Fruit fly (Drosophila melanogaster) whole organism, embryonic: ENCODE data around the gene CG42489.
A peak's percentile ranks its signal among the peaks of the same experiment; 100 is the strongest.

Experiments used
- Antp ChIP-seq: fragments of 200-800 bp; sonication (Bioruptor generic); optimal IDR thresholded peaks from 3 replicates; lab custom pipeline; 2016; ENCODE audit warnings: missing biosample characterization, missing genetic modification characterization
- BEAF-32 ChIP-seq: fragments of 200-800 bp; sonication (Bioruptor generic); optimal IDR thresholded peaks from 3 replicates; lab custom pipeline; 2017; ENCODE audit warnings: missing biosample characterization, missing genetic modification characterization, mild to moderate bottlenecking, moderate library complexity, missing genetic modification reagents
- CG10267 ChIP-seq: fragments of 200-800 bp; sonication (Bioruptor generic); optimal IDR thresholded peaks from 2 replicates; lab custom pipeline; 2018; ENCODE audit warnings: missing biosample characterization, mild to moderate bottlenecking, missing genetic modification characterization, moderate library complexity
- CG10321 ChIP-seq: fragments of 200-800 bp; sonication (Bioruptor generic); IDR thresholded peaks from 2 replicates; pipeline ENCODE4 v1.3.6; 2022; ENCODE audit warnings: missing biosample characterization, missing genetic modification characterization
- CG10366 ChIP-seq: fragments of 200-800 bp; sonication (Bioruptor generic); IDR thresholded peaks from 2 replicates; pipeline ENCODE4 v1.3.6; 2022; ENCODE audit warnings: missing biosample characterization, missing genetic modification characterization
- CG10431 ChIP-seq: fragments of 200-800 bp; sonication (Bioruptor generic); optimal IDR thresholded peaks from 3 replicates; lab custom pipeline; 2018; ENCODE audit warnings: missing biosample characterization, mild to moderate bottlenecking, missing genetic modification characterization
- CG11560 ChIP-seq: fragments of 200-800 bp; sonication (Bioruptor generic); IDR thresholded peaks from 3 replicates; pipeline ENCODE4 v1.3.6; 2022; ENCODE audit warnings: missing biosample characterization, missing genetic modification characterization
- CG11696 ChIP-seq: fragments of 200-800 bp; sonication (Bioruptor generic); IDR thresholded peaks from 2 replicates; pipeline ENCODE4 v1.3.6; 2022; ENCODE audit warnings: missing biosample characterization, missing genetic modification characterization
- CG16779 ChIP-seq: fragments of 200-800 bp; sonication (Bioruptor generic); IDR thresholded peaks from 2 replicates; pipeline ENCODE4 v1.3.6; 2022; ENCODE audit warnings: missing biosample characterization, missing genetic modification characterization
- CG18476 ChIP-seq: fragments of 200-800 bp; sonication (Bioruptor generic); optimal IDR thresholded peaks from 2 replicates; lab custom pipeline; 2016; ENCODE audit warnings: missing biosample characterization, mild to moderate bottlenecking, missing genetic modification characterization
- CG18599 ChIP-seq: fragments of 200-800 bp; sonication (Bioruptor generic); optimal IDR thresholded peaks from 3 replicates; lab custom pipeline; 2017; ENCODE audit warnings: missing biosample characterization, missing genetic modification characterization, mild to moderate bottlenecking, moderate library complexity, missing genetic modification reagents
- CG31224 ChIP-seq: fragments of 200-800 bp; sonication (Bioruptor generic); IDR thresholded peaks from 2 replicates; pipeline ENCODE4 v1.3.6; 2022; ENCODE audit warnings: missing biosample characterization, missing genetic modification characterization
- CG3407 ChIP-seq: fragments of 200-800 bp; sonication (Bioruptor generic); optimal IDR thresholded peaks from 2 replicates; lab custom pipeline; 2018; ENCODE audit warnings: missing biosample characterization, mild to moderate bottlenecking, missing genetic modification characterization
- CG4730 ChIP-seq: fragments of 200-800 bp; sonication (Bioruptor generic); IDR thresholded peaks from 2 replicates; pipeline ENCODE4 v1.3.6; 2022; ENCODE audit warnings: missing biosample characterization, missing genetic modification characterization
- CG5245 ChIP-seq: fragments of 200-800 bp; sonication (Bioruptor generic); optimal IDR thresholded peaks from 3 replicates; lab custom pipeline; 2016; ENCODE audit warnings: missing biosample characterization, missing genetic modification characterization
- CG6689 ChIP-seq: fragments of 200-800 bp; sonication (Bioruptor generic); IDR thresholded peaks from 2 replicates; pipeline ENCODE4 v1.3.6; 2022; ENCODE audit warnings: missing biosample characterization, missing genetic modification characterization
- CG8359 ChIP-seq: fragments of 200-800 bp; sonication (Bioruptor generic); optimal IDR thresholded peaks from 2 replicates; lab custom pipeline; 2017; ENCODE audit warnings: missing biosample characterization, mild to moderate bottlenecking, missing genetic modification characterization, borderline replicate concordance
- CG9437 ChIP-seq: fragments of 200-800 bp; sonication (Bioruptor generic); optimal IDR thresholded peaks from 2 replicates; lab custom pipeline; 2018; ENCODE audit warnings: missing biosample characterization, mild to moderate bottlenecking, missing genetic modification characterization
- CG9727 ChIP-seq: fragments of 200-800 bp; sonication (Bioruptor generic); optimal IDR thresholded peaks from 3 replicates; lab custom pipeline; 2017; ENCODE audit warnings: missing biosample characterization, mild to moderate bottlenecking, missing genetic modification characterization
- Camta ChIP-seq: fragments of 200-800 bp; sonication (Bioruptor generic); optimal IDR thresholded peaks from 2 replicates; lab custom pipeline; 2016; ENCODE audit warnings: missing biosample characterization, missing genetic modification characterization
- CrebB ChIP-seq: fragments of 200-800 bp; sonication (Bioruptor generic); optimal IDR thresholded peaks from 3 replicates; lab custom pipeline; 2018; ENCODE audit warnings: missing biosample characterization, mild to moderate bottlenecking, missing genetic modification characterization
- E2f1 ChIP-seq: fragments of 200-800 bp; sonication (Bioruptor generic); IDR thresholded peaks from 2 replicates; pipeline ENCODE4 v1.3.6; 2022; ENCODE audit warnings: missing biosample characterization, missing genetic modification characterization
- Fer2 ChIP-seq: fragments of 200-800 bp; sonication (Bioruptor generic); optimal IDR thresholded peaks from 2 replicates; lab custom pipeline; 2018; ENCODE audit warnings: missing biosample characterization, mild to moderate bottlenecking, missing genetic modification characterization, moderate library complexity
- GATAe ChIP-seq: fragments of 200-800 bp; sonication (Bioruptor generic); conservative IDR thresholded peaks from 2 replicates; pipeline ENCODE4 v1.3.6; 2022; ENCODE audit warnings: missing biosample characterization, missing genetic modification characterization
- Med ChIP-seq: fragments of 200-800 bp; sonication (Bioruptor generic); peaks from one replicate; lab custom pipeline; 2016; ENCODE audit warnings: missing biosample characterization, missing genetic modification characterization, mild to moderate bottlenecking, inconsistent platforms, moderate library complexity
- Pdp1 ChIP-seq, 2 experiments: fragments of 200-800 bp; sonication (Bioruptor generic); optimal IDR thresholded peaks; 3 replicates each; lab custom pipeline; 2016; ENCODE audit warnings: missing biosample characterization in 2 of 2, missing genetic modification characterization in 2 of 2, mild to moderate bottlenecking in 1 of 2, moderate library complexity in 1 of 2
- bbx ChIP-seq: fragments of 200-800 bp; sonication (Bioruptor generic); IDR thresholded peaks from 2 replicates; pipeline ENCODE4 v1.3.6; 2022; ENCODE audit warnings: missing biosample characterization, missing genetic modification characterization; ENCODE audit not compliant: partially characterized antibody
- bowl ChIP-seq: fragments of 200-800 bp; sonication (Bioruptor generic); IDR thresholded peaks from 2 replicates; pipeline ENCODE4 v1.3.6; 2022; ENCODE audit warnings: missing biosample characterization, missing genetic modification characterization
- br ChIP-seq: fragments of >200 bp; optimal IDR thresholded peaks from 2 replicates; lab custom pipeline; 2017
- cas ChIP-seq: fragments of 200-800 bp; sonication (Bioruptor generic); IDR thresholded peaks from 2 replicates; pipeline ENCODE4 v1.3.6; 2022; ENCODE audit warnings: missing biosample characterization, missing genetic modification characterization
- cg ChIP-seq: fragments of 200-800 bp; sonication (Bioruptor generic); optimal IDR thresholded peaks from 3 replicates; lab custom pipeline; 2019; ENCODE audit warnings: missing biosample characterization, mild to moderate bottlenecking, missing genetic modification characterization, moderate library complexity
- crc ChIP-seq: fragments of 200-800 bp; sonication (Bioruptor generic); optimal IDR thresholded peaks from 2 replicates; lab custom pipeline; 2016; ENCODE audit warnings: missing biosample characterization, missing genetic modification characterization
- croc ChIP-seq: fragments of 200-800 bp; sonication (Bioruptor generic); conservative IDR thresholded peaks from 3 replicates; pipeline ENCODE4 v1.3.6; 2022; ENCODE audit warnings: missing biosample characterization, missing genetic modification characterization
- crp ChIP-seq, 2 experiments: fragments of 200-800 bp; sonication (Bioruptor generic); optimal IDR thresholded peaks; 2 replicates in 1 of 2; 3 replicates in 1 of 2; lab custom pipeline; 2017; ENCODE audit warnings: missing biosample characterization in 2 of 2, missing genetic modification characterization in 2 of 2, mild to moderate bottlenecking in 1 of 2, moderate library complexity in 1 of 2
- dmrt99B ChIP-seq: fragments of 200-800 bp; sonication (Bioruptor generic); optimal IDR thresholded peaks from 2 replicates; lab custom pipeline; 2018; ENCODE audit warnings: missing biosample characterization, mild to moderate bottlenecking, missing genetic modification characterization, moderate library complexity
- fd3F ChIP-seq: fragments of 200-800 bp; sonication (Bioruptor generic); optimal IDR thresholded peaks from 2 replicates; lab custom pipeline; 2018; ENCODE audit warnings: missing biosample characterization, mild to moderate bottlenecking, missing genetic modification characterization, moderate library complexity
- ftz-f1 ChIP-seq: fragments of 200-800 bp; sonication (Bioruptor generic); optimal IDR thresholded peaks from 2 replicates; lab custom pipeline; 2016; ENCODE audit warnings: missing biosample characterization, missing genetic modification characterization
- gce ChIP-seq: fragments of 200-800 bp; sonication (Bioruptor generic); IDR thresholded peaks from 3 replicates; pipeline ENCODE4 v1.3.6; 2022; ENCODE audit warnings: missing biosample characterization, missing genetic modification characterization
- grau ChIP-seq: fragments of 200-800 bp; optimal IDR thresholded peaks from 3 replicates; lab custom pipeline; 2019; ENCODE audit warnings: missing biosample characterization, mild to moderate bottlenecking, missing genetic modification characterization, moderate library complexity
- insv ChIP-seq, 2 experiments: fragments of 200-800 bp; sonication (Bioruptor generic); optimal IDR thresholded peaks; 3 replicates each; lab custom pipeline; 2016 to 2018; ENCODE audit warnings: missing biosample characterization in 2 of 2, missing genetic modification characterization in 2 of 2
- kah ChIP-seq: fragments of 200-800 bp; sonication (Bioruptor generic); optimal IDR thresholded peaks from 2 replicates; lab custom pipeline; 2018; ENCODE audit warnings: missing biosample characterization, mild to moderate bottlenecking, missing genetic modification characterization
- knrl ChIP-seq: fragments of 200-800 bp; sonication (Bioruptor generic); IDR thresholded peaks from 3 replicates; pipeline ENCODE4 v1.3.6; 2022; ENCODE audit warnings: missing biosample characterization, missing genetic modification characterization; ENCODE audit not compliant: partially characterized antibody
- lbe ChIP-seq: fragments of 200-800 bp; sonication (Bioruptor generic); optimal IDR thresholded peaks from 2 replicates; lab custom pipeline; 2016; ENCODE audit warnings: missing biosample characterization, mild to moderate bottlenecking, missing genetic modification characterization
- mirr ChIP-seq: fragments of 200-800 bp; sonication (Bioruptor generic); optimal IDR thresholded peaks from 3 replicates; lab custom pipeline; 2018; ENCODE audit warnings: missing biosample characterization, mild to moderate bottlenecking, missing genetic modification characterization
- nau ChIP-seq: fragments of 200-800 bp; sonication (Bioruptor generic); optimal IDR thresholded peaks from 3 replicates; lab custom pipeline; 2017; ENCODE audit warnings: missing biosample characterization, mild to moderate bottlenecking, missing genetic modification characterization, missing genetic modification reagents
- sc ChIP-seq, 3 experiments: fragments of >200 bp in 2 of 3; fragments of 200-800 bp in 1 of 3; sonication (Bioruptor generic) in 1 of 3; optimal IDR thresholded peaks; 2 replicates in 2 of 3; 3 replicates in 1 of 3; lab custom pipeline; 2017; ENCODE audit warnings: mild to moderate bottlenecking in 1 of 3, missing biosample characterization in 1 of 3, missing genetic modification characterization in 1 of 3, missing genetic modification reagents in 1 of 3
- z ChIP-seq: fragments of 200-800 bp; sonication (Bioruptor generic); IDR thresholded peaks from 3 replicates; pipeline ENCODE4 v1.3.6; 2022; ENCODE audit warnings: missing biosample characterization, missing genetic modification characterization

CG42489 gene

DNA sequence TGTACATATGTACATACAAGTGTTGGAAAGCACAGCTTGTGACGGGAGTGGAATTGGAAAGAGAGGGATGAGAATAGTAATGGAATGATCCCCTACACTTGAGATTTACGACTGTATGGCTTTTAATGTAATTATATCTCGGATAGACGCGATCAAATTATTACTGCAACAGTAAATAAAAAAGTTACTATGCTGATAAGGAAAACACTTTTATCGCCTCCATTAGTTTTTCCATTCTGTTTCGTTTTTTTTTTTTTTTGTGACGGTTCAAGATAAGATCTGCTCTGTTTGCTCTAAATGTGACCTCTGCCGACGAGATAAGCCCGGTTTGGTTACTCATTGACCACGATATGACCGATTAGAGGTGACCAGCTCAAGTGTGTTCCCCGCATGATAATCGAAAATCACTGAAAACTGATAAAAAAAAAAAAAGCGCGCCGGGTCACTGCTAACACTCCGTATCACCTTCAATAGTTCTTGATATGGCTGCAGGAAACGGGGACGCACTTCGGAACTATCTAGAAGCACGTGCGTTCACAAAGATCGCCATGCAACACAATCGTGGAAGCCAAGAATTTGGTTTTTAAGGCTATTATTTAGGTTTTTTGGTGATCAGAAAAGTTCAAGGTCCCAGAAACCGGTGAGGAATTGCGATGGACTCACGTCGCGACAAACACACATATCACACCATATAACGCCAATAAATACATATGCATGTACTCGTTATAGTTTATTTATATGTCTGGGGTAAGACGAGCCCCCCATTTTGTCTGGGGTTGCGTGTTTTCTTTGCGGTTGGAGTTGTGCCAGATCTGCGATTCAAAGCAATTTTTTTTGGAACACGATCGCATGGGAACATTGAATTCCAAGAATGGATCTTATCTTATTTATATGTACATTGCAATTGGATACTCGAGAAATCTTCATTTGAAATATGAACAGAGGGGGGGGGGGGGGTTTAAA is 16.2 kb upstream of the CG42489 start, which contains the start of gene p (continued):
- TF ChIP-seq CG11696 (GFP tag; lab: Robert Waterston, UW), result no peak
- TF ChIP-seq E2f1 (GFP tag; lab: Robert Waterston, UW), result no peak
- TF ChIP-seq CG8359 (GFP tag; lab: Kevin White, UChicago), result peak; percentile 37
- no peak for TF ChIP-seq cg (GFP tag; lab: Kevin White, UChicago)
- TF ChIP-seq CG5245, result peak; percentile 40
- TF ChIP-seq CrebB (tag; lab: Kevin White, UChicago), result peak; percentile 15
- peak; percentile 15 for TF ChIP-seq grau (tag; lab: Kevin White, UChicago)
- TF ChIP-seq sc (optimal IDR thresholded peaks at IDR 0.05; lab: Kevin White, UChicago), result no peak
- no peak for TF ChIP-seq sc (GFP tag; optimal IDR thresholded peaks at IDR 0.05; lab: Kevin White, UChicago)
- peak; percentile 63; the same call in 1 of the 2 replicates for TF ChIP-seq CG10321 (GFP tag; lab: Robert Waterston, UW)
- TF ChIP-seq CG10366 (GFP tag; lab: Robert Waterston, UW), result no peak
- TF ChIP-seq bowl, result no peak
- TF ChIP-seq CG11560 (tag; lab: Robert Waterston, UW), result no peak
- peak; percentile 30 for TF ChIP-seq kah
- TF ChIP-seq ftz-f1 (GFP tag; lab: Kevin White, UChicago), result no peak
- peak; percentile 27 for TF ChIP-seq CG18476
- TF ChIP-seq CG16779, result no peak
- no peak for TF ChIP-seq CG9437 (GFP tag; lab: Kevin White, UChicago)
- TF ChIP-seq fd3F, result no peak
- TF ChIP-seq Pdp1 (GFP tag; optimal IDR thresholded peaks at IDR 0.05; lab: Kevin White, UChicago), result peak; percentile 11 to 44
- peak; percentile 4 for TF ChIP-seq Fer2 (tag; lab: Kevin White, UChicago)
- peak; percentile 7 for TF ChIP-seq crc (GFP tag; lab: Kevin White, UChicago)
- peak; percentile 42; the same call in 1 of the 2 replicates for TF ChIP-seq CG6689 (GFP tag; lab: Robert Waterston, UW)
- TF ChIP-seq nau, result peak; percentile 13
- peak; percentile 19 for TF ChIP-seq Antp (GFP tag; lab: Kevin White, UChicago)
- no peak for TF ChIP-seq bbx
- no peak for TF ChIP-seq z (GFP tag; lab: Robert Waterston, UW)
- TF ChIP-seq CG4730 (GFP tag; lab: Robert Waterston, UW), result no peak
- peak; percentile 72; the same call in 1 of the 2 replicates for TF ChIP-seq GATAe (GFP tag; lab: Robert Waterston, UW)
- TF ChIP-seq CG31224 (GFP tag; lab: Robert Waterston, UW), result peak; percentile 21; the same call in 1 of the 2 replicates
- TF ChIP-seq Med, result peak; percentile 77
- TF ChIP-seq CG9727 (GFP tag; lab: Kevin White, UChicago), result peak; percentile 37
- no peak for TF ChIP-seq br (lab: Kevin White, UChicago)
- TF ChIP-seq BEAF-32 (GFP tag; lab: Kevin White, UChicago), result no peak
- peak in 1 of 2 experiments; percentile 23 for TF ChIP-seq insv (GFP tag; optimal IDR thresholded peaks at IDR 0.05; lab: Kevin White, UChicago)
- peak; percentile 77 for TF ChIP-seq CG10267 (tag; lab: Kevin White, UChicago)
- peak; percentile 66 for TF ChIP-seq CG18599 (GFP tag; lab: Kevin White, UChicago)
- no peak for TF ChIP-seq lbe (GFP tag; lab: Kevin White, UChicago)
- peak; percentile 34 for TF ChIP-seq mirr
- no peak for TF ChIP-seq gce (GFP tag; lab: Robert Waterston, UW)
- no peak for TF ChIP-seq Camta
- TF ChIP-seq croc (GFP tag; lab: Robert Waterston, UW), result no peak
- TF ChIP-seq crp (GFP tag; optimal IDR thresholded peaks at IDR 0.05; lab: Kevin White, UChicago), result no peak
- TF ChIP-seq dmrt99B (tag; lab: Kevin White, UChicago), result peak; percentile 37
- no peak for TF ChIP-seq knrl (GFP tag; lab: Robert Waterston, UW)
- TF ChIP-seq CG3407 (GFP tag; lab: Kevin White, UChicago), result peak; percentile 7
- peak; percentile 59 for TF ChIP-seq CG10431 (GFP tag; lab: Kevin White, UChicago)
- 0 out of 2 replicates have a peak, but pooled peaks have one; percentile 13 for TF ChIP-seq cas (GFP tag; lab: Robert Waterston, UW)
